Worm (Caenorhabditis elegans) whole organism, mixed stage, embryonic: ENCODE results near the gene nape-2.
A peak's percentile ranks its signal among the peaks of the same experiment; 100 is the strongest.

Source experiments
- M03D4.4 ChIP-seq: sonication (generic microtip); optimal IDR thresholded peaks from 2 replicates; lab custom pipeline; 2017; ENCODE audit warnings: mild to moderate bottlenecking, missing genetic modification characterization, missing compliant biosample characterization
- bed-3 ChIP-seq: fragments of 200-800 bp; sonication (Bioruptor generic); optimal IDR thresholded peaks from 3 replicates; lab custom pipeline; 2018; ENCODE audit warnings: mild to moderate bottlenecking, missing genetic modification characterization, moderate library complexity, missing compliant biosample characterization
- blmp-1 ChIP-seq: fragments of 150-350 bp; optimal IDR thresholded peaks from 2 replicates; lab custom pipeline; 2014; ENCODE audit warnings: missing biosample characterization, missing genetic modification characterization
- ceh-39 ChIP-seq: fragments of 150-350 bp; optimal IDR thresholded peaks from 2 replicates; lab custom pipeline; 2014; ENCODE audit warnings: missing biosample characterization, missing genetic modification characterization
- ceh-43 ChIP-seq: fragments of 200-800 bp; sonication (Bioruptor generic); optimal IDR thresholded peaks from 2 replicates; lab custom pipeline; 2018; ENCODE audit warnings: mild to moderate bottlenecking, missing genetic modification characterization, moderate library complexity, missing compliant biosample characterization
- ceh-83 ChIP-seq: fragments of 200-800 bp; sonication (Bioruptor generic); optimal IDR thresholded peaks from 2 replicates; lab custom pipeline; 2018; ENCODE audit warnings: mild to moderate bottlenecking, missing genetic modification characterization, missing compliant biosample characterization
- ces-1 ChIP-seq: fragments of 150-350 bp; optimal IDR thresholded peaks from 2 replicates; lab custom pipeline; 2014; ENCODE audit warnings: missing biosample characterization, missing genetic modification reagents, missing genetic modification characterization
- cnd-1 ChIP-seq: fragments of 200-800 bp; sonication (Bioruptor generic); optimal IDR thresholded peaks from 2 replicates; lab custom pipeline; 2018; ENCODE audit warnings: mild to moderate bottlenecking, missing genetic modification characterization, missing compliant biosample characterization
- drap-1 ChIP-seq: fragments of 200-800 bp; sonication (Bioruptor generic); optimal IDR thresholded peaks from 3 replicates; lab custom pipeline; 2018; ENCODE audit warnings: mild to moderate bottlenecking, missing genetic modification characterization, missing compliant biosample characterization
- elt-1 ChIP-seq: sonication (generic microtip); optimal IDR thresholded peaks from 2 replicates; lab custom pipeline; 2017; ENCODE audit warnings: missing genetic modification characterization, mild to moderate bottlenecking, missing compliant biosample characterization, antibody characterized with exemption, moderate library complexity, borderline replicate concordance; ENCODE audit not compliant: insufficient read depth
- ham-2 ChIP-seq: fragments of 200-800 bp; sonication (Bioruptor generic); optimal IDR thresholded peaks from 2 replicates; lab custom pipeline; 2018; ENCODE audit warnings: mild to moderate bottlenecking, missing genetic modification characterization, missing compliant biosample characterization
- hlh-1 ChIP-seq: fragments of 150-350 bp; optimal IDR thresholded peaks from 2 replicates; lab custom pipeline; 2014; ENCODE audit warnings: missing biosample characterization, missing genetic modification reagents, missing genetic modification characterization
- lin-13 ChIP-seq: fragments of 150-350 bp; optimal IDR thresholded peaks from 2 replicates; lab custom pipeline; 2014; ENCODE audit warnings: missing biosample characterization, missing genetic modification characterization
- mab-5 ChIP-seq: fragments of 150-350 bp; optimal IDR thresholded peaks from 2 replicates; lab custom pipeline; 2014; ENCODE audit warnings: missing biosample characterization, missing genetic modification characterization
- mep-1 ChIP-seq: fragments of 150-350 bp; optimal IDR thresholded peaks from 2 replicates; lab custom pipeline; 2017; ENCODE audit warnings: missing biosample characterization, missing genetic modification reagents, missing genetic modification characterization, inconsistent platforms
- mls-2 ChIP-seq: sonication (generic microtip); optimal IDR thresholded peaks from 2 replicates; lab custom pipeline; 2016; ENCODE audit warnings: mild to moderate bottlenecking, missing genetic modification characterization, moderate library complexity, missing compliant biosample characterization
- nhr-12 ChIP-seq: fragments of 150-350 bp; optimal IDR thresholded peaks from 2 replicates; lab custom pipeline; 2014; ENCODE audit warnings: missing biosample characterization, missing genetic modification characterization
- nhr-2 ChIP-seq: fragments of 150-350 bp; optimal IDR thresholded peaks from 2 replicates; lab custom pipeline; 2014; ENCODE audit warnings: missing biosample characterization, missing genetic modification characterization
- nhr-237 ChIP-seq: fragments of 150-350 bp; optimal IDR thresholded peaks from 2 replicates; lab custom pipeline; 2014; ENCODE audit warnings: missing biosample characterization, missing genetic modification characterization
- nhr-28 ChIP-seq: fragments of 150-350 bp; optimal IDR thresholded peaks from 2 replicates; lab custom pipeline; 2014; ENCODE audit warnings: missing biosample characterization, missing genetic modification characterization
- nhr-76 ChIP-seq: sonication (generic microtip); optimal IDR thresholded peaks from 2 replicates; lab custom pipeline; 2017; ENCODE audit warnings: missing biosample characterization, missing genetic modification characterization
- snpc-4 ChIP-seq: fragments of 150-350 bp; optimal IDR thresholded peaks from 2 replicates; lab custom pipeline; 2014; ENCODE audit warnings: missing biosample characterization, missing genetic modification characterization
- sptf-1 ChIP-seq: sonication (generic microtip); optimal IDR thresholded peaks from 2 replicates; lab custom pipeline; 2017; ENCODE audit warnings: mild to moderate bottlenecking, missing genetic modification characterization, moderate library complexity, missing compliant biosample characterization
- tbx-8 ChIP-seq: fragments of 200-800 bp; sonication (Bioruptor generic); optimal IDR thresholded peaks from 2 replicates; lab custom pipeline; 2018; ENCODE audit warnings: mild to moderate bottlenecking, missing genetic modification characterization, moderate library complexity, missing compliant biosample characterization
- unc-62 ChIP-seq: fragments of 150-350 bp; optimal IDR thresholded peaks from 2 replicates; lab custom pipeline; 2014; ENCODE audit warnings: missing biosample characterization, missing genetic modification reagents, missing genetic modification characterization
- zip-8 ChIP-seq: fragments of 150-350 bp; optimal IDR thresholded peaks from 2 replicates; lab custom pipeline; 2014; ENCODE audit warnings: missing biosample characterization, missing genetic modification characterization
- ztf-11 ChIP-seq: fragments of 150-350 bp; optimal IDR thresholded peaks from 2 replicates; lab custom pipeline; 2014; ENCODE audit warnings: missing biosample characterization, missing genetic modification characterization

The nape-2 gene

ce11 chrIV:3766589-3766988 is 27.9 kb upstream of the nape-2 start, which contains the start of gene vab-2:
Gene vab-2, minus strand, starts transcription at chrIV:3766826.
- TF ChIP-seq ceh-83 (GFP tag; lab: Kevin White, UChicago) (peak; percentile 55), M03D4.4 (tag; lab: Kevin White, UChicago) (no peak), mep-1 (tag; lab: Kevin White, UChicago) (peak; percentile 14)
- TF ChIP-seq, all 35 proteins: peak for 2

ce11 chrIV:3765457-3765856 is 26.7 kb upstream of the nape-2 start:
- TF ChIP-seq hlh-1 (tag; lab: Kevin White, UChicago) = no peak
- peak; percentile 82 for TF ChIP-seq mab-5 (tag; lab: Kevin White, UChicago)
- TF ChIP-seq unc-62 (GFP tag; lab: Kevin White, UChicago) = peak; percentile 86
- TF ChIP-seq cnd-1 (tag; lab: Kevin White, UChicago) = peak; percentile 22

ce11 chrIV:3764012-3764549 is 25.4 kb upstream of the nape-2 start:
- TF ChIP-seq bed-3 (GFP tag; lab: Kevin White, UChicago) = no peak
- TF ChIP-seq nhr-28 (tag; lab: Kevin White, UChicago) = no peak
- TF ChIP-seq zip-8 = peak; percentile 42
- peak; percentile 3 for TF ChIP-seq ztf-11 (tag; lab: Kevin White, UChicago)
- TF ChIP-seq ces-1 (GFP tag; lab: Kevin White, UChicago) = peak; percentile 71
- TF ChIP-seq nhr-2 (tag; lab: Kevin White, UChicago) = peak; percentile 88

- no peak for TF ChIP-seq M03D4.4 (tag; lab: Kevin White, UChicago)
- TF ChIP-seq unc-62 (GFP tag; lab: Kevin White, UChicago) = peak; percentile 74
Observed at ce11 chrIV:3759823-3760222, 21.1 kb upstream of the nape-2 start.

ce11 chrIV:3755921-3756320 is 17.2 kb upstream of the nape-2 start, which contains the start of gene best-20:
Gene best-20, plus strand, starts transcription at chrIV:3756221.
- TF ChIP-seq M03D4.4 (tag; lab: Kevin White, UChicago) = no peak

- TF ChIP-seq drap-1 (GFP tag; lab: Kevin White, UChicago) = no peak
- TF ChIP-seq nhr-2 (tag; lab: Kevin White, UChicago) = peak; percentile 45
Observed at ce11 chrIV:3755355-3755754, 16.6 kb upstream of the nape-2 start, which contains the start of gene Y37E11AR.7. Gene Y37E11AR.7, minus strand, starts transcription at chrIV:3755455.

- TF ChIP-seq bed-3 (GFP tag; lab: Kevin White, UChicago) = no peak
- no peak for TF ChIP-seq unc-62 (GFP tag; lab: Kevin White, UChicago)
- TF ChIP-seq M03D4.4 (tag; lab: Kevin White, UChicago) = no peak
- TF ChIP-seq snpc-4 = no peak
- TF ChIP-seq tbx-8 (GFP tag; lab: Kevin White, UChicago) = no peak
- TF ChIP-seq ceh-39 (tag; lab: Kevin White, UChicago) = no peak
- no peak for TF ChIP-seq ham-2
- TF ChIP-seq zip-8 = no peak
- TF ChIP-seq mls-2 (tag; lab: Kevin White, UChicago) = no peak
- no peak for TF ChIP-seq ceh-43 (GFP tag; lab: Kevin White, UChicago)
- TF ChIP-seq nhr-76 (tag; lab: Kevin White, UChicago) = no peak
- TF ChIP-seq nhr-28 (tag; lab: Kevin White, UChicago) = no peak
- TF ChIP-seq ztf-11 (tag; lab: Kevin White, UChicago) = no peak
- TF ChIP-seq lin-13 = no peak
- no peak for TF ChIP-seq ces-1 (GFP tag; lab: Kevin White, UChicago)
- TF ChIP-seq sptf-1 (tag; lab: Kevin White, UChicago) = no peak
- TF ChIP-seq nhr-2 (tag; lab: Kevin White, UChicago) = no peak
- no peak for TF ChIP-seq blmp-1 (tag; lab: Kevin White, UChicago)
- TF ChIP-seq, all 35 proteins: peak for 0
Observed at ce11 chrIV:3752276-3752675, 13.6 kb upstream of the nape-2 start.

- TF ChIP-seq nhr-76 (tag; lab: Kevin White, UChicago) (no peak), sptf-1 (tag; lab: Kevin White, UChicago) (no peak), ceh-43 (GFP tag; lab: Kevin White, UChicago) (no peak), elt-1 (tag; lab: Kevin White, UChicago) (no peak), lin-13 (no peak), cnd-1 (tag; lab: Kevin White, UChicago) (no peak), mep-1 (tag; lab: Kevin White, UChicago) (no peak), nhr-12 (tag; lab: Kevin White, UChicago) (no peak), ztf-11 (tag; lab: Kevin White, UChicago) (no peak), snpc-4 (no peak), ces-1 (GFP tag; lab: Kevin White, UChicago) (no peak), ham-2 (no peak), nhr-237 (tag; lab: Kevin White, UChicago) (no peak), drap-1 (GFP tag; lab: Kevin White, UChicago) (no peak)
Observed at ce11 chrIV:3751001-3751400, 12.3 kb upstream of the nape-2 start, which contains the start of gene ugt-45. Gene ugt-45, minus strand, starts transcription at chrIV:3751101.
